Worm (Caenorhabditis elegans): Measurements from ENCODE around the gene F10C1.8.

ce11 chrII:5799553-5799952 is 45.3 kb downstream of the F10C1.8 start, which contains the start of gene K05F1.8:
- TF ChIP-seq dao-5 (tag; optimal IDR thresholded peaks at IDR 0.05) (no peak), him-1 (tag; optimal IDR thresholded peaks at IDR 0.05) (no peak), W03F9.2 (tag; optimal IDR thresholded peaks at IDR 0.05) (no peak)

Measured in whole organism, L4/young adult.